Worm (Caenorhabditis elegans) whole organism, late embryonic: ENCODE measurements around the gene blos-4.

ENCODE experiments used
- C08G9.2 ChIP-seq: sonication (generic microtip); optimal IDR thresholded peaks from 2 replicates; lab custom pipeline; 2016; ENCODE audit warnings: mild to moderate bottlenecking, missing genetic modification characterization, moderate library complexity, missing compliant biosample characterization
- K02D7.2 ChIP-seq: sonication (generic microtip); optimal IDR thresholded peaks from 2 replicates; lab custom pipeline; 2017; ENCODE audit warnings: mild to moderate bottlenecking, missing genetic modification characterization, missing compliant biosample characterization
- Y22D7AL.16 ChIP-seq: sonication (generic microtip); optimal IDR thresholded peaks from 2 replicates; lab custom pipeline; 2016; ENCODE audit warnings: missing genetic modification characterization, missing compliant biosample characterization
- ahr-1 ChIP-seq: sonication (generic microtip); optimal IDR thresholded peaks from 2 replicates; lab custom pipeline; 2016; ENCODE audit warnings: missing genetic modification characterization, missing compliant biosample characterization
- ceh-18 ChIP-seq: sonication (generic microtip); optimal IDR thresholded peaks from 2 replicates; lab custom pipeline; 2016; ENCODE audit warnings: missing genetic modification characterization, missing compliant biosample characterization
- ceh-2 ChIP-seq: sonication (generic microtip); optimal IDR thresholded peaks from 2 replicates; lab custom pipeline; 2016; ENCODE audit warnings: missing genotype, missing genetic modification characterization, missing compliant biosample characterization
- ceh-24 ChIP-seq: sonication (generic microtip); optimal IDR thresholded peaks from 2 replicates; lab custom pipeline; 2016; ENCODE audit warnings: mild to moderate bottlenecking, missing genetic modification characterization, missing compliant biosample characterization
- ceh-30 ChIP-seq: fragments of 150-350 bp; optimal IDR thresholded peaks from 2 replicates; lab custom pipeline; 2014; ENCODE audit warnings: missing biosample characterization, missing genetic modification characterization
- ceh-31 ChIP-seq: sonication (generic microtip); optimal IDR thresholded peaks from 2 replicates; lab custom pipeline; 2016; ENCODE audit warnings: missing genetic modification characterization, missing compliant biosample characterization
- ceh-34 ChIP-seq: sonication (generic microtip); optimal IDR thresholded peaks from 2 replicates; lab custom pipeline; 2016; ENCODE audit warnings: mild to moderate bottlenecking, missing genetic modification characterization, missing compliant biosample characterization
- elt-4 ChIP-seq: sonication (generic microtip); optimal IDR thresholded peaks from 2 replicates; lab custom pipeline; 2016; ENCODE audit warnings: missing genetic modification characterization, missing compliant biosample characterization
- eyg-1 ChIP-seq: sonication (generic microtip); optimal IDR thresholded peaks from 2 replicates; lab custom pipeline; 2016; ENCODE audit warnings: missing genotype, missing genetic modification characterization, missing compliant biosample characterization
- gmeb-2 ChIP-seq: sonication (generic microtip); optimal IDR thresholded peaks from 2 replicates; lab custom pipeline; 2016; ENCODE audit warnings: missing genetic modification characterization, inconsistent platforms, missing compliant biosample characterization
- hlh-30 ChIP-seq: sonication (generic microtip); optimal IDR thresholded peaks from 2 replicates; lab custom pipeline; 2017; ENCODE audit warnings: antibody characterized with exemption, missing genetic modification characterization, missing compliant biosample characterization; ENCODE audit not compliant: insufficient read depth
- hlh-8 ChIP-seq: sonication (generic microtip); optimal IDR thresholded peaks from 2 replicates; lab custom pipeline; 2016; ENCODE audit warnings: missing genotype, missing genetic modification characterization, missing compliant biosample characterization
- lim-6 ChIP-seq: sonication (generic microtip); optimal IDR thresholded peaks from 2 replicates; lab custom pipeline; 2016; ENCODE audit warnings: missing genetic modification characterization, missing compliant biosample characterization
- madf-2 ChIP-seq: sonication (generic microtip); optimal IDR thresholded peaks from 2 replicates; lab custom pipeline; 2017; ENCODE audit warnings: missing genetic modification characterization, missing compliant biosample characterization
- nfya-1 ChIP-seq: sonication (generic microtip); optimal IDR thresholded peaks from 2 replicates; lab custom pipeline; 2017; ENCODE audit warnings: missing genetic modification characterization, mild to moderate bottlenecking, missing compliant biosample characterization, antibody characterized with exemption, moderate library complexity
- nhr-232 ChIP-seq: sonication (generic microtip); optimal IDR thresholded peaks from 2 replicates; lab custom pipeline; 2016; ENCODE audit warnings: missing genetic modification characterization, missing compliant biosample characterization
- npax-4 ChIP-seq: sonication (generic microtip); optimal IDR thresholded peaks from 2 replicates; lab custom pipeline; 2016; ENCODE audit warnings: missing genetic modification characterization, missing compliant biosample characterization
- odd-2 ChIP-seq: sonication (generic microtip); optimal IDR thresholded peaks from 2 replicates; lab custom pipeline; 2017; ENCODE audit warnings: antibody characterized with exemption, mild to moderate bottlenecking, missing genetic modification characterization, missing compliant biosample characterization
- pag-3 ChIP-seq: sonication (generic microtip); optimal IDR thresholded peaks from 2 replicates; lab custom pipeline; 2016; ENCODE audit warnings: missing compliant biosample characterization, missing genetic modification characterization, borderline replicate concordance
- pha-4 ChIP-seq: fragments of 150-350 bp; optimal IDR thresholded peaks from 2 replicates; lab custom pipeline; 2018; ENCODE audit warnings: missing biosample characterization, missing genetic modification reagents, missing genetic modification characterization
- pros-1 ChIP-seq: fragments of 150-350 bp; optimal IDR thresholded peaks from 2 replicates; lab custom pipeline; 2014; ENCODE audit warnings: missing biosample characterization, missing genetic modification reagents, missing genetic modification characterization
- ref-2 ChIP-seq: sonication (generic microtip); optimal IDR thresholded peaks from 2 replicates; lab custom pipeline; 2016; ENCODE audit warnings: missing genetic modification characterization, missing compliant biosample characterization
- sox-2 ChIP-seq: fragments of 200-800 bp; sonication (Bioruptor generic); IDR thresholded peaks from 2 replicates; pipeline ENCODE4 v1.3.6; 2022; ENCODE audit warnings: missing genetic modification reagents, missing genetic modification characterization, missing compliant biosample characterization
- sox-4 ChIP-seq: sonication (generic microtip); optimal IDR thresholded peaks from 2 replicates; lab custom pipeline; 2017; ENCODE audit warnings: mild to moderate bottlenecking, missing genetic modification characterization, inconsistent platforms, missing compliant biosample characterization
- syd-9 ChIP-seq: sonication (generic microtip); optimal IDR thresholded peaks from 2 replicates; lab custom pipeline; 2016; ENCODE audit warnings: mild to moderate bottlenecking, missing genetic modification characterization, moderate library complexity, missing compliant biosample characterization
- tbx-2 ChIP-seq: sonication (generic microtip); optimal IDR thresholded peaks from 2 replicates; lab custom pipeline; 2016; ENCODE audit warnings: missing genetic modification characterization, missing compliant biosample characterization
- unc-3 ChIP-seq, 2 experiments: fragments of 200-800 bp in 1 of 2; sonication (Bioruptor generic) in 1 of 2; sonication (generic microtip) in 1 of 2; conservative IDR thresholded peaks in 1 of 2; optimal IDR thresholded peaks in 1 of 2; 2 replicates each; pipeline versions ENCODE4 v1.3.6 to Lab custom; 2016 to 2022; ENCODE audit warnings: missing compliant biosample characterization in 2 of 2, missing genetic modification characterization in 2 of 2, missing genetic modification reagents in 1 of 2
- unc-86 ChIP-seq: sonication (generic microtip); optimal IDR thresholded peaks from 2 replicates; lab custom pipeline; 2016; ENCODE audit warnings: missing genetic modification characterization, missing compliant biosample characterization
- zip-5 ChIP-seq: sonication (generic microtip); optimal IDR thresholded peaks from 2 replicates; lab custom pipeline; 2016; ENCODE audit warnings: missing genetic modification characterization, missing compliant biosample characterization
- ztf-16 ChIP-seq: sonication (generic microtip); optimal IDR thresholded peaks from 2 replicates; lab custom pipeline; 2017; ENCODE audit warnings: missing genetic modification characterization, missing compliant biosample characterization

blos-4 gene

ce11 chrII:6236093-6236945, 8.7 kb upstream of the blos-4 start:
- TF ChIP-seq hlh-30 (tag; lab: Kevin White, UChicago) (peak; percentile 45), ceh-34 (tag; lab: Kevin White, UChicago) (peak; percentile 11), tbx-2 (tag; lab: Kevin White, UChicago) (peak; percentile 33), ceh-18 (peak; percentile 62), ceh-31 (no peak)

ce11 chrII:6241758-6242157, 3.3 kb upstream of the blos-4 start, which contains the start of gene T24H7.8:
Gene T24H7.8, plus strand, starts transcription at chrII:6242058.
- no peak for TF ChIP-seq madf-2 (tag; lab: Kevin White, UChicago)
- TF ChIP-seq unc-3 (GFP tag; conservative IDR thresholded peaks at IDR 0.05; lab: Robert Waterston, UW) = no peak
- TF ChIP-seq unc-3 (tag; optimal IDR thresholded peaks at IDR 0.05; lab: Kevin White, UChicago) = no peak
- TF ChIP-seq ceh-18 = no peak
- no peak for TF ChIP-seq npax-4 (tag; lab: Kevin White, UChicago)
- no peak for TF ChIP-seq zip-5 (tag; lab: Kevin White, UChicago)
- TF ChIP-seq nhr-232 (tag; lab: Kevin White, UChicago) = no peak
- TF ChIP-seq ceh-30 (tag; lab: Kevin White, UChicago) = no peak
- no peak for TF ChIP-seq lim-6
- TF ChIP-seq nfya-1 (tag; lab: Kevin White, UChicago) = no peak

ce11 chrII:6244171-6244570, 878 bp upstream of the blos-4 start, which contains the start of gene tat-4:
Gene tat-4, minus strand, starts transcription at chrII:6244287.
- no peak for TF ChIP-seq ref-2 (tag; lab: Kevin White, UChicago)
- TF ChIP-seq ahr-1 (tag; lab: Kevin White, UChicago) = no peak
- TF ChIP-seq odd-2 (tag; lab: Kevin White, UChicago) = no peak
- no peak for TF ChIP-seq sox-4 (tag; lab: Kevin White, UChicago)
- TF ChIP-seq ceh-31 = no peak
- no peak for TF ChIP-seq npax-4 (tag; lab: Kevin White, UChicago)
- TF ChIP-seq eyg-1 = no peak
- no peak for TF ChIP-seq pha-4 (tag; lab: Kevin White, UChicago)
- no peak for TF ChIP-seq pag-3 (tag; lab: Kevin White, UChicago)
- TF ChIP-seq ceh-2 (tag; lab: Kevin White, UChicago) = no peak
- no peak for TF ChIP-seq gmeb-2
- TF ChIP-seq C08G9.2 (tag; lab: Kevin White, UChicago) = no peak
- no peak for TF ChIP-seq zip-5 (tag; lab: Kevin White, UChicago)

DNA sequence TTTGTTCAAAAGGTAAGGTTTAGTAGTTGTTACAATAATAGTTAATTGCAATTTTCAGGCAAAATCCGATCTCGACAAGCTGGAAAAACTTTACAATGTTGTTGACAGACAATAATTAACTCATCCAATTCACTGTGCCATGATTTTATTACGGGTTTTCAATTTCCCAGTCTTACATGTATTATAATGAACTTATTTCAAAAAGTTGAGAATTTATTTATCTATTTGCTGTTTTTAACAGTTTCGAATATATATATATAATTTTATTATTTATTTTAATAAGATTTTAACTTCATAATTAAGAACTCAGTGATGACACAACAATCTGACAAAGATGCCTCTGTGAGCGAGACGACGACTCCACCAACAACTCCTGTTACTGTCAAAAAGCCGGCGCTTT, 1.0 kb downstream of the blos-4 start, which contains the start of gene lelo-1:
Gene lelo-1, plus strand, starts transcription at position 301 of the 400 bp plus-strand sequence.
- TF ChIP-seq sox-2 (GFP tag; lab: Robert Waterston, UW) (no peak), unc-3 (GFP tag; conservative IDR thresholded peaks at IDR 0.05; lab: Robert Waterston, UW) (no peak), unc-3 (tag; optimal IDR thresholded peaks at IDR 0.05; lab: Kevin White, UChicago) (no peak), elt-4 (tag; lab: Kevin White, UChicago) (no peak), pag-3 (tag; lab: Kevin White, UChicago) (no peak), gmeb-2 (no peak), ceh-30 (tag; lab: Kevin White, UChicago) (no peak), ceh-34 (tag; lab: Kevin White, UChicago) (no peak), K02D7.2 (no peak), ceh-24 (tag; lab: Kevin White, UChicago) (no peak), Y22D7AL.16 (tag; lab: Kevin White, UChicago) (no peak), ceh-18 (no peak), pha-4 (tag; lab: Kevin White, UChicago) (no peak), unc-86 (tag; lab: Kevin White, UChicago) (no peak), syd-9 (no peak), sox-4 (tag; lab: Kevin White, UChicago) (no peak), ztf-16 (tag; lab: Kevin White, UChicago) (no peak), pros-1 (tag; lab: Kevin White, UChicago) (no peak), hlh-30 (tag; lab: Kevin White, UChicago) (no peak), hlh-8 (tag; lab: Kevin White, UChicago) (no peak), ceh-31 (no peak)
- TF ChIP-seq, all 69 proteins: peak for 0
